Fruit fly (Drosophila melanogaster): Measurements from ENCODE around the gene Fie.

DNA sequence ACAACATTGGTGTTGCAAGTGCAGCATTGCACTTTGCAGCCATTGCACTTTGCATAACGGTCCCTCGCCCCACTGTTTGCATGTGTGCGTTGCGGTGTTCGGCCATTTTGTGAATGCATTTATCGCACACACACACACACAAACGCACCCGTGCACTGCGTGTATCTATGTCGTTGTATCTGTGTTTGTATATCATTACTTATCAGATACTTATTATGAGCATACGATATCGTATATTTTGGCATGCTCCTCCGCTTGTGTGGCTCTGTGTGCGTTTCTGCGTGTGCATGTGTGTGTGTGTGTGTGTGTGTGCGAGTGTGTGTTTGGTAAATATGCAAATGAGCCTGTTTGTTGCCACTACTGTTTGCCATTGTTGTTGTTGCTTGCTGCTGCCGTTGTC, 15.5 kb upstream of the Fie start:
- TF ChIP-seq Dfd (GFP tag; optimal IDR thresholded peaks at IDR 0.05) (peak; percentile 67), N (GFP tag; optimal IDR thresholded peaks at IDR 0.05) (no peak), Rel (GFP tag; optimal IDR thresholded peaks at IDR 0.05) (no peak), Rel (tag; optimal IDR thresholded peaks at IDR 0.05) (no peak), Myc (optimal IDR thresholded peaks at IDR 0.05) (no peak), tai (GFP tag; optimal IDR thresholded peaks at IDR 0.05) (no peak), fru (GFP tag; optimal IDR thresholded peaks at IDR 0.05) (no peak), pan (optimal IDR thresholded peaks at IDR 0.05) (no peak), Hr78 (GFP tag; optimal IDR thresholded peaks at IDR 0.05) (no peak), Jra (GFP tag; optimal IDR thresholded peaks at IDR 0.05) (no peak), GATAd (GFP tag; optimal IDR thresholded peaks at IDR 0.05) (no peak)
